Worm (Caenorhabditis elegans): ENCODE measurements around the gene ZK1098.2.

DNA sequence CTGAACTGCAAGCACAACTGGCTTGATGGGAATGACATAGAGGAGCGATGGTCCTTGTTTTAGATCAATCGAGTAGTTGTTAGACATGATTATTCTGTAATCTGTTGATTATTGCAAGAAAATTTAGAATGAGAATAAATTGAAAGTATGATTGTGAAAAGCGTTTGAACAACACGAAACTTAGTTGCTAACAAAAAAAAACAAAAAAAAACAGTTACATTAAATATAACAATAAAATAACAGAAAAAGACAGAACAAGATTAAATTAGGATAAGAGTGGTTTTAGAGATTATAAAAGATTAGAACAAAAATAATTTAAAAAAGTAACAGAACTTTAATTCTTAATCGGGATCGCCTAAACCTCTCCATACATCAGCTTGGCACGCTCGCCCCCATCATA, 34.3 kb downstream of the ZK1098.2 start, which contains the start of gene C48B4.9:
- TF ChIP-seq fkh-3 (tag; optimal IDR thresholded peaks at IDR 0.05) (no peak), F52B5.7 (tag; optimal IDR thresholded peaks at IDR 0.05) (no peak), ceh-79 (tag; optimal IDR thresholded peaks at IDR 0.05) (no peak), efl-1 (GFP tag; optimal IDR thresholded peaks at IDR 0.05) (no peak), ZK185.1 (tag; optimal IDR thresholded peaks at IDR 0.05; ENCODE audit: poor library complexity, severe bottlenecking) (no peak), chd-7 (tag; optimal IDR thresholded peaks at IDR 0.05) (no peak), atf-7 (tag; optimal IDR thresholded peaks at IDR 0.05) (no peak), snpc-1.1 (tag; optimal IDR thresholded peaks at IDR 0.05; ENCODE audit: insufficient read depth) (no peak), unc-62 (GFP tag; optimal IDR thresholded peaks at IDR 0.05) (no peak), hmg-20 (GFP tag; IDR thresholded peaks at IDR 0.05) (no peak), unc-130 (GFP tag; optimal IDR thresholded peaks at IDR 0.05) (no peak), attf-5 (GFP tag; optimal IDR thresholded peaks at IDR 0.05) (no peak), snpc-4 (GFP tag; optimal IDR thresholded peaks at IDR 0.05) (no peak), snpc-4 (tag; optimal IDR thresholded peaks at IDR 0.05) (no peak), ceh-27 (GFP tag; optimal IDR thresholded peaks at IDR 0.05) (no peak)
